Fruit fly (Drosophila melanogaster): ENCODE measurements around the gene tst.

- TF ChIP-seq pan (optimal IDR thresholded peaks at IDR 0.05) (no peak), CG8478 (optimal IDR thresholded peaks at IDR 0.05) (no peak), psq (optimal IDR thresholded peaks at IDR 0.05) (no peak), usp (GFP tag; optimal IDR thresholded peaks at IDR 0.05) (no peak), Dll (optimal IDR thresholded peaks at IDR 0.05) (no peak)
Observed at dm6 chr3R:23773610-23774364, 1.1 kb upstream of the tst start, which contains the start of gene CG10208.
